Fruit fly (Drosophila melanogaster) whole organism, prepupa: ENCODE data around the gene CG4338.
A peak's percentile ranks its signal among the peaks of the same experiment; 100 is the strongest.

ENCODE experiments used
- Blimp-1 ChIP-seq: fragments of 200-800 bp; sonication (Bioruptor generic); optimal IDR thresholded peaks from 3 replicates; lab custom pipeline; 2017; ENCODE audit warnings: missing biosample characterization, missing genetic modification characterization, mild to moderate bottlenecking, moderate library complexity, missing genetic modification reagents
- CG10631 ChIP-seq: fragments of 200-800 bp; sonication (Bioruptor generic); optimal IDR thresholded peaks from 2 replicates; lab custom pipeline; 2016; ENCODE audit warnings: missing biosample characterization, missing genetic modification characterization
- CG11762 ChIP-seq: fragments of 200-800 bp; sonication (Bioruptor generic); optimal IDR thresholded peaks from 3 replicates; lab custom pipeline; 2016; ENCODE audit warnings: missing biosample characterization, missing genetic modification characterization; ENCODE audit not compliant: insufficient read depth
- CG15336 ChIP-seq: fragments of 200-800 bp; sonication (Bioruptor generic); IDR thresholded peaks from 2 replicates; pipeline ENCODE4 v1.3.6; 2022; ENCODE audit warnings: missing biosample characterization, missing genetic modification characterization
- CG1621 ChIP-seq: fragments of 200-800 bp; sonication (Bioruptor generic); optimal IDR thresholded peaks from 3 replicates; lab custom pipeline; 2018; ENCODE audit warnings: missing biosample characterization, mild to moderate bottlenecking, missing genetic modification characterization
- CG16779 ChIP-seq: fragments of 200-800 bp; sonication (Bioruptor generic); optimal IDR thresholded peaks from 3 replicates; lab custom pipeline; 2017; ENCODE audit warnings: missing biosample characterization, mild to moderate bottlenecking, missing genetic modification characterization
- CG31627 ChIP-seq: fragments of 200-800 bp; sonication (Bioruptor generic); optimal IDR thresholded peaks from 3 replicates; lab custom pipeline; 2016; ENCODE audit warnings: missing biosample characterization, missing genetic modification characterization
- CG34406 ChIP-seq: fragments of 200-800 bp; sonication (Bioruptor generic); optimal IDR thresholded peaks from 3 replicates; lab custom pipeline; 2016; ENCODE audit warnings: missing biosample characterization, missing genetic modification characterization
- CG3919 ChIP-seq: fragments of 200-800 bp; sonication (Bioruptor generic); optimal IDR thresholded peaks from 3 replicates; lab custom pipeline; 2016; ENCODE audit warnings: missing biosample characterization, missing genetic modification characterization
- CG4318 ChIP-seq: fragments of 200-800 bp; sonication (Bioruptor generic); optimal IDR thresholded peaks from 3 replicates; lab custom pipeline; 2017; ENCODE audit warnings: missing biosample characterization, mild to moderate bottlenecking, missing genetic modification characterization
- CG6163 ChIP-seq: fragments of 200-800 bp; sonication (Bioruptor generic); IDR thresholded peaks from 3 replicates; pipeline ENCODE4 v1.3.6; 2022; ENCODE audit warnings: missing biosample characterization, missing genetic modification characterization
- CG6276 ChIP-seq: fragments of 200-800 bp; sonication (Bioruptor generic); optimal IDR thresholded peaks from 2 replicates; lab custom pipeline; 2017; ENCODE audit warnings: missing biosample characterization, mild to moderate bottlenecking, missing genetic modification characterization
- CG6792 ChIP-seq: fragments of 200-800 bp; sonication (Bioruptor generic); optimal IDR thresholded peaks from 3 replicates; lab custom pipeline; 2016; ENCODE audit warnings: missing biosample characterization, missing genetic modification characterization
- CG8119 ChIP-seq: fragments of 200-800 bp; sonication (Bioruptor generic); IDR thresholded peaks from 3 replicates; pipeline ENCODE4 v1.3.6; 2022; ENCODE audit warnings: missing biosample characterization, missing genetic modification characterization
- CG8319 ChIP-seq: fragments of 200-800 bp; sonication (Bioruptor generic); optimal IDR thresholded peaks from 3 replicates; lab custom pipeline; 2016; ENCODE audit warnings: missing biosample characterization, missing genetic modification characterization
- Eip75B ChIP-seq: fragments of 200-800 bp; sonication (Bioruptor generic); optimal IDR thresholded peaks from 3 replicates; lab custom pipeline; 2016; ENCODE audit warnings: missing biosample characterization, missing genetic modification characterization
- Eip78C ChIP-seq: fragments of 200-800 bp; sonication (Bioruptor generic); peaks from one replicate; lab custom pipeline; 2016; ENCODE audit warnings: missing biosample characterization, missing genetic modification characterization
- Eip93F ChIP-seq: fragments of 200-800 bp; sonication (Bioruptor generic); optimal IDR thresholded peaks from 2 replicates; lab custom pipeline; 2016; ENCODE audit warnings: missing biosample characterization, mild to moderate bottlenecking, missing genetic modification characterization
- Gug ChIP-seq: fragments of 200-800 bp; sonication (Bioruptor generic); IDR thresholded peaks from 2 replicates; pipeline ENCODE4 v1.3.6; 2022; ENCODE audit warnings: missing biosample characterization, missing genetic modification characterization
- Hr4 ChIP-seq: fragments of 200-800 bp; sonication (Bioruptor generic); optimal IDR thresholded peaks from 3 replicates; lab custom pipeline; 2016; ENCODE audit warnings: missing biosample characterization, missing genetic modification characterization
- Lpt ChIP-seq: fragments of 200-800 bp; sonication (Bioruptor generic); optimal IDR thresholded peaks from 3 replicates; lab custom pipeline; 2016; ENCODE audit warnings: missing biosample characterization, missing genetic modification characterization
- Met ChIP-seq: fragments of 200-800 bp; sonication (Bioruptor generic); optimal IDR thresholded peaks from 3 replicates; lab custom pipeline; 2016; ENCODE audit warnings: missing biosample characterization, missing genetic modification characterization
- OdsH ChIP-seq: fragments of 200-800 bp; sonication (Bioruptor generic); optimal IDR thresholded peaks from 3 replicates; lab custom pipeline; 2016; ENCODE audit warnings: missing biosample characterization, missing genetic modification characterization
- Smox ChIP-seq: fragments of 200-800 bp; sonication (Bioruptor generic); optimal IDR thresholded peaks from 3 replicates; lab custom pipeline; 2016; ENCODE audit warnings: missing biosample characterization, missing genetic modification characterization
- Sox102F ChIP-seq: fragments of 200-800 bp; sonication (Bioruptor generic); optimal IDR thresholded peaks from 2 replicates; lab custom pipeline; 2016; ENCODE audit warnings: missing biosample characterization, mild to moderate bottlenecking, missing genetic modification characterization
- Sox14 ChIP-seq: fragments of 200-800 bp; sonication (Bioruptor generic); optimal IDR thresholded peaks from 3 replicates; lab custom pipeline; 2016; ENCODE audit warnings: missing biosample characterization, missing genetic modification characterization
- Sox15 ChIP-seq: fragments of 200-800 bp; sonication (Bioruptor generic); optimal IDR thresholded peaks from 3 replicates; lab custom pipeline; 2016; ENCODE audit warnings: missing biosample characterization, missing genetic modification characterization
- achi ChIP-seq: fragments of 200-800 bp; sonication (Bioruptor generic); optimal IDR thresholded peaks from 3 replicates; lab custom pipeline; 2016; ENCODE audit warnings: missing biosample characterization, missing genetic modification characterization
- acj6 ChIP-seq: fragments of 200-800 bp; sonication (Bioruptor generic); optimal IDR thresholded peaks from 3 replicates; lab custom pipeline; 2016; ENCODE audit warnings: missing biosample characterization, missing genetic modification characterization
- dsx ChIP-seq: fragments of 200-800 bp; optimal IDR thresholded peaks from 3 replicates; lab custom pipeline; 2019; ENCODE audit warnings: missing biosample characterization, mild to moderate bottlenecking, missing genetic modification characterization, moderate library complexity; ENCODE audit not compliant: poor library complexity, severe bottlenecking
- eg ChIP-seq: fragments of 200-800 bp; sonication (Bioruptor generic); IDR thresholded peaks from 3 replicates; pipeline ENCODE4 v1.3.6; 2022; ENCODE audit warnings: missing biosample characterization, missing genetic modification characterization
- esn ChIP-seq: fragments of 200-800 bp; sonication (Bioruptor generic); optimal IDR thresholded peaks from 2 replicates; lab custom pipeline; 2016; ENCODE audit warnings: missing biosample characterization, mild to moderate bottlenecking, missing genetic modification characterization, moderate library complexity
- fd59A ChIP-seq: fragments of 200-800 bp; sonication (Bioruptor generic); optimal IDR thresholded peaks from 2 replicates; lab custom pipeline; 2017; ENCODE audit warnings: missing biosample characterization, mild to moderate bottlenecking, missing genetic modification characterization, missing genetic modification reagents
- fd85E ChIP-seq: fragments of 200-800 bp; sonication (Bioruptor generic); optimal IDR thresholded peaks from 3 replicates; lab custom pipeline; 2016; ENCODE audit warnings: missing biosample characterization, missing genetic modification characterization
- fkh ChIP-seq: fragments of 200-800 bp; sonication (Bioruptor generic); optimal IDR thresholded peaks from 3 replicates; lab custom pipeline; 2017; ENCODE audit warnings: missing biosample characterization, mild to moderate bottlenecking, missing genetic modification characterization, moderate library complexity
- net ChIP-seq: fragments of 200-800 bp; sonication (Bioruptor generic); optimal IDR thresholded peaks from 3 replicates; lab custom pipeline; 2016; ENCODE audit warnings: missing biosample characterization, missing genetic modification characterization
- pdm3 ChIP-seq: fragments of 200-800 bp; sonication (Bioruptor generic); optimal IDR thresholded peaks from 3 replicates; lab custom pipeline; 2016; ENCODE audit warnings: missing biosample characterization, missing genetic modification characterization
- spab ChIP-seq: fragments of 200-800 bp; sonication (Bioruptor generic); optimal IDR thresholded peaks from 2 replicates; lab custom pipeline; 2017; ENCODE audit warnings: missing biosample characterization, mild to moderate bottlenecking, missing genetic modification characterization, missing genetic modification reagents
- ss ChIP-seq, 2 experiments: fragments of 200-800 bp; sonication (Bioruptor generic); optimal IDR thresholded peaks; 2 replicates in 1 of 2; 3 replicates in 1 of 2; lab custom pipeline; 2017 to 2018; ENCODE audit warnings: mild to moderate bottlenecking in 2 of 2, missing biosample characterization in 2 of 2, missing genetic modification characterization in 2 of 2, moderate library complexity in 1 of 2
- svp ChIP-seq: fragments of 200-800 bp; sonication (Bioruptor generic); peaks from one replicate; lab custom pipeline; 2016; ENCODE audit warnings: missing biosample characterization, missing genetic modification characterization
- topi ChIP-seq: fragments of 200-800 bp; sonication (Bioruptor generic); optimal IDR thresholded peaks from 3 replicates; lab custom pipeline; 2016; ENCODE audit warnings: missing biosample characterization, missing genetic modification characterization
- vri ChIP-seq: fragments of 200-800 bp; sonication (Bioruptor generic); optimal IDR thresholded peaks from 3 replicates; lab custom pipeline; 2016; ENCODE audit warnings: missing biosample characterization, mild to moderate bottlenecking, missing genetic modification characterization

CG4338 gene

DNA sequence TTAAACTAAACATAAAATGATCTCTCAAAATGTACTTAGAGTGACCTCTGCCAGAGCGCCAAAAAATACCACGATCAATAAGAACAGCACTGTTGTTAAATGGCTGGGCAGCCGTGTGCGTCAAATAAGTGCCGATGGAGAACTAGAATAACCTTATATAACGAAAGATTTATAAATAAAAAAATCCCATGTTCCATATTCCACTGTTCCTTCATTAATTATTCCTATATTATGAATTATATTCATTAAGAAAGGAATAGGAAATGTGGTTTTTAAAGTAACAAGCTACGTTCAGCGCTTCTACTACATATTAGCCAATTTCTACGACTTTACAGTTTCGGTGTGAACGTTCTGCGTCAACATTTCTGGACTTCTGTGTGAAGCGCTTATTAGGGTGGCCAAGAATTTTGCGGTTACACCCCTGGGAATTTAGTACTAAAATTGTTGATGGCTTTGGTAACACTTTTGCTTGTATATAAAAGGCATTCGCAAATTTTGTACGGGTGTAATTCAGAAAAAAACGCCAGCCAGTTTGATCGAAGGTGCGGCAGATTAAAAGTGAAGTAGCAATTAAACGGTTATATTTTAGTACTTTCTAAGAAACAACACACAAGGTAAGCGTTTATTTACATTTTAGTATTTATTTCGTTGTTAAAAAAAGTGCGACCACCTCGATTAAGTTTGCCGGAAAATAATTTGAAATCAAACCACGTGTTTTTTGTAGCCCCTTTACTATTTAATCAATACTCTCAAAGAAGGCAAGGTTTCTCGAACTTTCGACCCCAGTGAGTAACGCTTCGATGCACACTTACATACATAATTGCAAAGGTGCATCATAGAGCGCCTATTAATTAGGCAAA lies 32.9 kb upstream of the CG4338 start, which contains the start of the genes tefu and Hsc70-4 (continued):
- no peak for TF ChIP-seq Met (GFP tag; lab: Kevin White, UChicago)
- TF ChIP-seq Sox15 (GFP tag; lab: Kevin White, UChicago): peak; percentile 81
- TF ChIP-seq CG6163 (GFP tag; lab: Robert Waterston, UW): peak; percentile 75; the same call in 2 of the 3 replicates
- peak; percentile 72 for TF ChIP-seq Gug
- peak; percentile 6 for TF ChIP-seq CG16779
- peak; percentile 42 for TF ChIP-seq fd59A (GFP tag; lab: Kevin White, UChicago)
- peak; percentile 73 for TF ChIP-seq CG4318
- TF ChIP-seq CG8119 (GFP tag; lab: Robert Waterston, UW): peak; percentile 53
- peak; percentile 71 for TF ChIP-seq esn (GFP tag; lab: Kevin White, UChicago)
- peak; percentile 87 for TF ChIP-seq CG31627
- TF ChIP-seq CG6792: peak; percentile 46
- no peak for TF ChIP-seq CG3919

DNA sequence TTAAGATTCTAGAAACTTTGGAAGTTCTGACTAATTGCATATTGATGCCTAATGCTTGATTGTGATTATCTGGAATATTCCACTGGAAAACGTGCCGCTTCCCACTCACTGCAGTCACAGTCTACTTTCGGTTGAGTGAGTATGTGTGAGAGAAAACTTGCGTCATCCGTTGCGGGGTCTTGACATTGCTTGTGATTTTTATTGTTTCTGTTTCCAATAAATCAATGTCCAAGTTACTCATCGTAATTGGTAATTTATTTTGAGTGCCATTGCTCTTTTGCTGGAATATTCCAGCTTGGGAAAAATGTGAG lies 32.3 kb upstream of the CG4338 start:
- no peak for TF ChIP-seq Sox102F (GFP tag; lab: Kevin White, UChicago)
- peak; percentile 41 for TF ChIP-seq vri (GFP tag; lab: Kevin White, UChicago)
- TF ChIP-seq, all 60 proteins: peak for 1

DNA sequence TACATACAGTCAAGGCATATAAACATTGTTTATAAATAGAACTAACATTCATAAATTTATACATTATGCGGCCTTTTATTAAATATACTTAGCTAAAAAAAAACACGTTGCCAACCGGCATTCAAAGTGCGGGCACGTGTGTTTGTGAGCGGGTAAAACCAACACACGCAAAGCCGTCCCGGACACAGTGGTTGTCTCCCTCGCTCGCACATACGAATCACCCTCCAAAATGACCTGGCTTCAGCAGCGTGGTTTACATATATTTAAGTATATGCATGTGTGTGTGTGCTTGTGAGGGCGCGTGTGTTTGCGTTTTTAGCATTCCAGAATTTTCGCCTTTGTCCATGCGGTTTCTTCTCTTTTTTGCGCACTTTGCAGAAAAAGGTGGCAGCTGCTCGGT lies 31.9 kb upstream of the CG4338 start:
- TF ChIP-seq CG15336 (peak; percentile 21; the same call in 1 of the 2 replicates), Eip78C (GFP tag; lab: Kevin White, UChicago) (peak; percentile 73), CG3919 (peak; percentile 14), Lpt (GFP tag; lab: Kevin White, UChicago) (no peak), CG34406 (GFP tag; lab: Kevin White, UChicago) (no peak), CG6276 (GFP tag; lab: Kevin White, UChicago) (no peak), CG10631 (GFP tag; lab: Kevin White, UChicago) (no peak), Smox (GFP tag; lab: Kevin White, UChicago) (peak; percentile 13), vri (GFP tag; lab: Kevin White, UChicago) (peak; percentile 50), Blimp-1 (GFP tag; lab: Kevin White, UChicago) (no peak), fkh (peak; percentile 57), topi (GFP tag; lab: Kevin White, UChicago) (peak; percentile 5), pdm3 (GFP tag; lab: Kevin White, UChicago) (peak; percentile 2), svp (peak; percentile 91), Hr4 (GFP tag; lab: Kevin White, UChicago) (no peak), achi (no peak), Met (GFP tag; lab: Kevin White, UChicago) (peak; percentile 41), Eip75B (GFP tag; lab: Kevin White, UChicago) (peak; percentile 27), CG6163 (GFP tag; lab: Robert Waterston, UW) (peak; percentile 60), esn (GFP tag; lab: Kevin White, UChicago) (peak; percentile 38), Sox14 (GFP tag; lab: Kevin White, UChicago) (peak; percentile 84), ss (GFP tag; optimal IDR thresholded peaks at IDR 0.05; lab: Kevin White, UChicago) (peak; percentile 31 to 41), Sox102F (GFP tag; lab: Kevin White, UChicago) (peak; percentile 33), CG1621 (tag; lab: Kevin White, UChicago) (peak; percentile 21), CG16779 (peak; percentile 4), CG6792 (no peak), Eip93F (GFP tag; lab: Kevin White, UChicago) (peak; percentile 1)

dm6 chr3R:15246601-15247000 lies 28.7 kb upstream of the CG4338 start:
- TF ChIP-seq fd85E (GFP tag; lab: Kevin White, UChicago): no peak
- TF ChIP-seq fd59A (GFP tag; lab: Kevin White, UChicago): no peak
- TF ChIP-seq OdsH: no peak
- peak; percentile 2 for TF ChIP-seq esn (GFP tag; lab: Kevin White, UChicago)
- TF ChIP-seq Eip78C (GFP tag; lab: Kevin White, UChicago): peak; percentile 45
- no peak for TF ChIP-seq eg (GFP tag; lab: Robert Waterston, UW)
- TF ChIP-seq vri (GFP tag; lab: Kevin White, UChicago): no peak
- no peak for TF ChIP-seq CG11762 (GFP tag; lab: Kevin White, UChicago)
- no peak for TF ChIP-seq CG4318
- no peak for TF ChIP-seq Lpt (GFP tag; lab: Kevin White, UChicago)
- no peak for TF ChIP-seq Gug
- no peak for TF ChIP-seq spab (GFP tag; lab: Kevin White, UChicago)
- TF ChIP-seq Sox102F (GFP tag; lab: Kevin White, UChicago): peak; percentile 2
- TF ChIP-seq CG8319 (GFP tag; lab: Kevin White, UChicago): no peak
- no peak for TF ChIP-seq CG16779
- TF ChIP-seq dsx (GFP tag; lab: Kevin White, UChicago): no peak
- TF ChIP-seq Met (GFP tag; lab: Kevin White, UChicago): peak; percentile 13
- TF ChIP-seq net (GFP tag; lab: Kevin White, UChicago): no peak
- no peak for TF ChIP-seq acj6
- no peak for TF ChIP-seq pdm3 (GFP tag; lab: Kevin White, UChicago)
